Worm (Caenorhabditis elegans) whole organism, L3 larva: ENCODE data around the gene C18B2.3.

Experiments used
- ZK546.5 ChIP-seq: sonication (generic microtip); optimal IDR thresholded peaks from 2 replicates; lab custom pipeline; 2017; ENCODE audit warnings: missing biosample characterization, missing genetic modification characterization
- ceh-82 ChIP-seq: fragments of 150-350 bp; optimal IDR thresholded peaks from 2 replicates; lab custom pipeline; 2014; ENCODE audit warnings: missing biosample characterization, missing genetic modification characterization
- ceh-9 ChIP-seq: sonication (generic microtip); optimal IDR thresholded peaks from 2 replicates; lab custom pipeline; 2018; ENCODE audit warnings: missing biosample characterization, missing genetic modification characterization
- elt-3 ChIP-seq, 3 experiments: fragments of 150-350 bp in 1 of 3; sonication (generic microtip) in 2 of 3; optimal IDR thresholded peaks; 2 replicates in 2 of 3; 4 replicates in 1 of 3; lab custom pipeline; 2014 to 2017; ENCODE audit warnings: missing biosample characterization in 3 of 3, missing genetic modification characterization in 3 of 3
- fkh-10 ChIP-seq: sonication (generic microtip); optimal IDR thresholded peaks from 2 replicates; lab custom pipeline; 2017; ENCODE audit warnings: missing biosample characterization, missing genetic modification reagents, missing genetic modification characterization
- fos-1 ChIP-seq: fragments of 150-350 bp; optimal IDR thresholded peaks from 2 replicates; lab custom pipeline; 2014; ENCODE audit warnings: missing biosample characterization, missing genetic modification characterization
- nhr-23 ChIP-seq: fragments of 150-350 bp; optimal IDR thresholded peaks from 2 replicates; lab custom pipeline; 2014; ENCODE audit warnings: missing biosample characterization, missing genetic modification reagents, missing genetic modification characterization
- nhr-28 ChIP-seq: fragments of 150-350 bp; optimal IDR thresholded peaks from 2 replicates; lab custom pipeline; 2014; ENCODE audit warnings: missing biosample characterization, missing genetic modification characterization
- nhr-76 ChIP-seq: fragments of 150-350 bp; sonication (generic microtip); optimal IDR thresholded peaks from 5 replicates; lab custom pipeline; 2014; ENCODE audit warnings: missing biosample characterization, missing genetic modification characterization
- nhr-77 ChIP-seq: fragments of 150-350 bp; optimal IDR thresholded peaks from 2 replicates; lab custom pipeline; 2014; ENCODE audit warnings: missing biosample characterization, missing genetic modification characterization
- snpc-4 ChIP-seq: fragments of 150-350 bp; optimal IDR thresholded peaks from 2 replicates; lab custom pipeline; 2014; ENCODE audit warnings: missing biosample characterization, missing genetic modification characterization
- unc-62 ChIP-seq: fragments of 150-350 bp; sonication (generic microtip); optimal IDR thresholded peaks from 4 replicates; lab custom pipeline; 2014; ENCODE audit warnings: missing biosample characterization, missing genetic modification reagents, missing genetic modification characterization
- ztf-11 ChIP-seq: fragments of 150-350 bp; optimal IDR thresholded peaks from 2 replicates; lab custom pipeline; 2014; ENCODE audit warnings: missing biosample characterization, missing genetic modification characterization

ce11 chrX:3584481-3584880 is 17.1 kb upstream of the C18B2.3 start:
- no peak for TF ChIP-seq fkh-10 (GFP tag; lab: Kevin White, UChicago)
- no peak for TF ChIP-seq ztf-11 (tag; lab: Kevin White, UChicago)
- TF ChIP-seq nhr-76 (tag; lab: Kevin White, UChicago) = no peak
- no peak for TF ChIP-seq ceh-9
- TF ChIP-seq nhr-23 (tag; lab: Kevin White, UChicago) = no peak
- TF ChIP-seq nhr-77 (tag; lab: Kevin White, UChicago) = no peak
- no peak for TF ChIP-seq nhr-28 (tag; lab: Kevin White, UChicago)
- no peak for TF ChIP-seq snpc-4 (tag; lab: Kevin White, UChicago)
- no peak for TF ChIP-seq ZK546.5 (tag; lab: Kevin White, UChicago)
- no peak for TF ChIP-seq ceh-82 (tag; lab: Kevin White, UChicago)
- TF ChIP-seq unc-62 (GFP tag; lab: Kevin White, UChicago) = no peak
- no peak for TF ChIP-seq fos-1 (tag; lab: Kevin White, UChicago)
- no peak for TF ChIP-seq elt-3 (tag; optimal IDR thresholded peaks at IDR 0.05; lab: Kevin White, UChicago)
